Worm (Caenorhabditis elegans) whole organism, early embryonic: ENCODE measurements around the gene C47E8.4.

Experiments used
- B0310.2 ChIP-seq: sonication (generic microtip); optimal IDR thresholded peaks from 2 replicates; lab custom pipeline; 2016; ENCODE audit warnings: mild to moderate bottlenecking, missing genetic modification characterization, missing compliant biosample characterization
- F13C5.2 ChIP-seq: sonication (generic microtip); optimal IDR thresholded peaks from 2 replicates; lab custom pipeline; 2017; ENCODE audit warnings: mild to moderate bottlenecking, missing genetic modification characterization, inconsistent platforms, missing compliant biosample characterization
- aly-1 ChIP-seq: sonication (generic microtip); optimal IDR thresholded peaks from 2 replicates; lab custom pipeline; 2016; ENCODE audit warnings: missing genetic modification characterization, missing compliant biosample characterization
- ama-1 ChIP-seq: fragments of 150-350 bp; optimal IDR thresholded peaks from 2 replicates; lab custom pipeline; 2014
- ceh-13 ChIP-seq: fragments of 200-800 bp; sonication (Bioruptor generic); optimal IDR thresholded peaks from 2 replicates; lab custom pipeline; 2018; ENCODE audit warnings: mild to moderate bottlenecking, missing genetic modification characterization, missing compliant biosample characterization
- ceh-36 ChIP-seq: sonication (generic microtip); optimal IDR thresholded peaks from 2 replicates; lab custom pipeline; 2016; ENCODE audit warnings: missing genetic modification characterization, inconsistent platforms, missing compliant biosample characterization
- ets-7 ChIP-seq: sonication (generic microtip); optimal IDR thresholded peaks from 2 replicates; lab custom pipeline; 2016; ENCODE audit warnings: missing genotype, missing genetic modification characterization, missing compliant biosample characterization
- flt-1 ChIP-seq: fragments of 200-800 bp; sonication (Bioruptor generic); IDR thresholded peaks from 2 replicates; pipeline ENCODE4 v1.3.6; 2022; ENCODE audit warnings: missing genetic modification characterization, missing compliant biosample characterization
- hmbx-1 ChIP-seq: sonication (generic microtip); optimal IDR thresholded peaks from 2 replicates; lab custom pipeline; 2016; ENCODE audit warnings: mild to moderate bottlenecking, missing genetic modification characterization, missing compliant biosample characterization
- hmg-4 ChIP-seq: fragments of 200-800 bp; sonication (Bioruptor generic); optimal IDR thresholded peaks from 2 replicates; lab custom pipeline; 2018; ENCODE audit warnings: mild to moderate bottlenecking, missing genetic modification characterization, missing compliant biosample characterization
- hnd-1 ChIP-seq: sonication (generic microtip); optimal IDR thresholded peaks from 2 replicates; lab custom pipeline; 2016; ENCODE audit warnings: missing genetic modification characterization, missing compliant biosample characterization
- pes-1 ChIP-seq: fragments of 200-800 bp; sonication (Bioruptor generic); IDR thresholded peaks from 2 replicates; pipeline ENCODE4 v1.3.6; 2022; ENCODE audit warnings: missing genetic modification reagents, missing genetic modification characterization, missing compliant biosample characterization
- scrt-1 ChIP-seq: fragments of 200-800 bp; sonication (Bioruptor generic); IDR thresholded peaks from 2 replicates; pipeline ENCODE4 v1.3.6; 2022; ENCODE audit warnings: missing genetic modification characterization, missing compliant biosample characterization
- sea-1 ChIP-seq: fragments of 200-800 bp; sonication (Bioruptor generic); conservative IDR thresholded peaks from 2 replicates; pipeline ENCODE4 v1.3.6; 2022; ENCODE audit warnings: missing genetic modification characterization, missing compliant biosample characterization
- tbx-11 ChIP-seq: fragments of 200-800 bp; sonication (Bioruptor generic); IDR thresholded peaks from 2 replicates; pipeline ENCODE4 v1.3.6; 2022; ENCODE audit warnings: missing genetic modification characterization, missing compliant biosample characterization
- tbx-37 ChIP-seq: fragments of 200-800 bp; sonication (Bioruptor generic); conservative IDR thresholded peaks from 2 replicates; pipeline ENCODE4 v1.3.6; 2022; ENCODE audit warnings: missing genetic modification reagents, missing genetic modification characterization, missing compliant biosample characterization
- tra-4 ChIP-seq: sonication (generic microtip); optimal IDR thresholded peaks from 2 replicates; lab custom pipeline; 2017; ENCODE audit warnings: missing genetic modification characterization, missing compliant biosample characterization

C47E8.4 gene

ce11 chrV:14698005-14698404 lies 12.7 kb upstream of the C47E8.4 start:
- TF ChIP-seq sea-1 (no peak), ceh-36 (no peak), hmg-4 (GFP tag; lab: Kevin White, UChicago) (no peak), ceh-13 (no peak), F13C5.2 (no peak), B0310.2 (tag; lab: Kevin White, UChicago) (no peak), tbx-11 (GFP tag; lab: Robert Waterston, UW) (no peak), tbx-37 (GFP tag; lab: Robert Waterston, UW) (no peak), hnd-1 (no peak), flt-1 (GFP tag; lab: Robert Waterston, UW) (no peak), pes-1 (GFP tag; lab: Robert Waterston, UW) (no peak), scrt-1 (GFP tag; lab: Robert Waterston, UW) (no peak), aly-1 (tag; lab: Kevin White, UChicago) (no peak)

- TF ChIP-seq tbx-11 (GFP tag; lab: Robert Waterston, UW) (0 out of 2 replicates have a peak, but pooled peaks have one; percentile 12), pes-1 (GFP tag; lab: Robert Waterston, UW) (no peak; the same call in 1 of the 2 replicates), tbx-37 (GFP tag; lab: Robert Waterston, UW) (0 out of 2 replicates have a peak, but pooled peaks have one; percentile 4), F13C5.2 (peak; percentile 79), hmg-4 (GFP tag; lab: Kevin White, UChicago) (peak; percentile 91), ets-7 (tag; lab: Kevin White, UChicago) (peak; percentile 45), ama-1 (no peak), aly-1 (tag; lab: Kevin White, UChicago) (peak; percentile 87)
These were observed 11.5 kb upstream of the C47E8.4 start, which contains the start of gene unc-112 for ce11 chrV:14696604-14697307. unc-112 (minus strand) TSS chrV:14696654.

ce11 chrV:14695713-14696112 lies 10.4 kb upstream of the C47E8.4 start:
- TF ChIP-seq ceh-36, result no peak
- TF ChIP-seq ama-1, result no peak
- TF ChIP-seq tra-4 (tag; lab: Kevin White, UChicago), result no peak
- no peak for TF ChIP-seq tbx-11 (GFP tag; lab: Robert Waterston, UW)
- TF ChIP-seq sea-1, result no peak
- TF ChIP-seq hmbx-1 (tag; lab: Kevin White, UChicago), result no peak
- TF ChIP-seq scrt-1 (GFP tag; lab: Robert Waterston, UW), result no peak
- no peak for TF ChIP-seq aly-1 (tag; lab: Kevin White, UChicago)
- no peak for TF ChIP-seq pes-1 (GFP tag; lab: Robert Waterston, UW)
- no peak for TF ChIP-seq hmg-4 (GFP tag; lab: Kevin White, UChicago)
- no peak for TF ChIP-seq hnd-1
- TF ChIP-seq tbx-37 (GFP tag; lab: Robert Waterston, UW), result no peak
- no peak for TF ChIP-seq ets-7 (tag; lab: Kevin White, UChicago)
- TF ChIP-seq F13C5.2, result no peak

DNA sequence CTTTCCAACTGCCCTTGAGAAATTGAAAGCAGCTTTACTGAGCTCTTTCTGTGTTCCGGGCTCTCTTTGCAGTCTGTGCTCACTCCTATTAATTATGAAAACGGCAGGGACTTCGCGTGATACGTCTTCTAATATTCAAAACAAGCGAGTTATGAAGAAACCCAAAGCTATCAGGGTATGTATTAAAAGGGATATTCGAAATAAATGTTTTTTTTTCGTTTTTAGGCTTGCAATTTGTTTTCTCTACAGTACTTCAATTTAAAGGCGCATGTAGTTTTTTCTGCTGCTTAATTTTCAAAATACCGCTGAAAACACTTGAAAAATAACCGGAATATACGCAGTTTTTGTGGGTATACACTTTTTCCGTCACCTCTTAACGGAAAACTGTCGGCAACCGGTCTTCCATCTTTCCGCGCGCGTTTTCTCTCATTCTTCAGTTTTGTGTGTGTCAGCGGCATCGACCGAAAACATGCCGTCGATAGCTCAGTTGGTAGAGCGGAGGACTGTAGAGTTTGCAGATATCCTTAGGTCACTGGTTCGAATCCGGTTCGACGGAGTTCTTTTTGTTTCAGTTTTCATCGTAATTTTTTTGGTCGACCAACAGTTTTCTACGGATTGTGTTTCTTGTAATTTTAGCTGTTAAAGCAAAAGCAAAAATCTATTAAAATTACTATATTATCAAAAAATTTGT lies 3.9 kb upstream of the C47E8.4 start, which contains the start of gene gasr-8:
TSS of gene gasr-8 (plus strand) at position 51 of the 691 bp plus-strand sequence.
- no peak for TF ChIP-seq ets-7 (tag; lab: Kevin White, UChicago)
- TF ChIP-seq F13C5.2, result no peak
- peak; percentile 26 for TF ChIP-seq hmg-4 (GFP tag; lab: Kevin White, UChicago)
- no peak for TF ChIP-seq ceh-36
- TF ChIP-seq sea-1, result peak; percentile 79
- TF ChIP-seq tra-4 (tag; lab: Kevin White, UChicago), result peak; percentile 40
- peak; percentile 58 for TF ChIP-seq ceh-13
- TF ChIP-seq flt-1 (GFP tag; lab: Robert Waterston, UW), result peak; percentile 84
- peak; percentile 32 for TF ChIP-seq hnd-1
- no peak for TF ChIP-seq hmbx-1 (tag; lab: Kevin White, UChicago)
- peak; percentile 73; the same call in 1 of the 2 replicates for TF ChIP-seq tbx-11 (GFP tag; lab: Robert Waterston, UW)
- peak; percentile 64 for TF ChIP-seq tbx-37 (GFP tag; lab: Robert Waterston, UW)
- no peak for TF ChIP-seq ama-1
- peak; percentile 57 for TF ChIP-seq aly-1 (tag; lab: Kevin White, UChicago)
- peak; percentile 84 for TF ChIP-seq pes-1 (GFP tag; lab: Robert Waterston, UW)
- peak; percentile 43 for TF ChIP-seq B0310.2 (tag; lab: Kevin White, UChicago)
- 0 out of 2 replicates have a peak, but pooled peaks have one; percentile 72 for TF ChIP-seq scrt-1 (GFP tag; lab: Robert Waterston, UW)

DNA sequence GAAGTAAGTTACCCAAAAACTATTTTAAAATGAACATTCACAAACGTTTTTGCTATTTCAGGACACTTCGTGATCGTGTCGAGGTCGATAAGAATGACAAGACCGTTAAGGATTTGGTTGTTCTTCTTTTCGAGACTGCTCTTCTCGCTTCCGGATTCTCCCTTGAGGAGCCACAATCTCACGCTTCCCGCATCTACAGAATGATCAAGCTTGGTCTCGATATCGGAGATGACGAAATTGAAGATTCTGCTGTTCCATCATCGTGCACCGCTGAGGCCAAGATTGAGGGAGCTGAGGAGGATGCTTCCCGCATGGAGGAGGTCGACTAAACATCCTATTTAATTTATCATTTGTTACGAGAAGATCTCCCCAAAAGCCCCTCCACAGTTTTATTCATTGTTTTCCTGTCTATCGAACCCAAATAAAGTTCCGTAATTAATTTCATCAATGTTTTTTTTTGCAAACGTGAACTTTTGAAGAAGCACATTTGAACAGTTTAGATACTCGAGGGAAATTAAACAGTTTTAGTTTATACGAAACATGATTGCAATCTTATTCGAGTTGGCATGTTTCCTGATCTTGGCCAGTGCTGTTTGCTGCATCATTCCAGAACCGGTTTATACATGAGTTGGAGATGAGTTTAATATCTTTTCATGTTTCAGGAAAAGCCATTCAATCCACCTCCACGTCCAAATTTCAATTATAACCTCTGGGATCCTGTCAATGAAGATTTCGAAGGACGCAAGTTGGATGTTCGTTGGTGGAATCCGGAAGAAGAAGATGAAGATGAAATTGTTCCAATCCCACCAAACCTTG lies 3.0 kb upstream of the C47E8.4 start, which contains the start of gene C47E8.11:
TSS of gene C47E8.11 (plus strand) at position 520 of the 816 bp plus-strand sequence.
- no peak for TF ChIP-seq ceh-13
- peak; percentile 58 for TF ChIP-seq ama-1
- TF ChIP-seq ets-7 (tag; lab: Kevin White, UChicago), result peak; percentile 30

DNA sequence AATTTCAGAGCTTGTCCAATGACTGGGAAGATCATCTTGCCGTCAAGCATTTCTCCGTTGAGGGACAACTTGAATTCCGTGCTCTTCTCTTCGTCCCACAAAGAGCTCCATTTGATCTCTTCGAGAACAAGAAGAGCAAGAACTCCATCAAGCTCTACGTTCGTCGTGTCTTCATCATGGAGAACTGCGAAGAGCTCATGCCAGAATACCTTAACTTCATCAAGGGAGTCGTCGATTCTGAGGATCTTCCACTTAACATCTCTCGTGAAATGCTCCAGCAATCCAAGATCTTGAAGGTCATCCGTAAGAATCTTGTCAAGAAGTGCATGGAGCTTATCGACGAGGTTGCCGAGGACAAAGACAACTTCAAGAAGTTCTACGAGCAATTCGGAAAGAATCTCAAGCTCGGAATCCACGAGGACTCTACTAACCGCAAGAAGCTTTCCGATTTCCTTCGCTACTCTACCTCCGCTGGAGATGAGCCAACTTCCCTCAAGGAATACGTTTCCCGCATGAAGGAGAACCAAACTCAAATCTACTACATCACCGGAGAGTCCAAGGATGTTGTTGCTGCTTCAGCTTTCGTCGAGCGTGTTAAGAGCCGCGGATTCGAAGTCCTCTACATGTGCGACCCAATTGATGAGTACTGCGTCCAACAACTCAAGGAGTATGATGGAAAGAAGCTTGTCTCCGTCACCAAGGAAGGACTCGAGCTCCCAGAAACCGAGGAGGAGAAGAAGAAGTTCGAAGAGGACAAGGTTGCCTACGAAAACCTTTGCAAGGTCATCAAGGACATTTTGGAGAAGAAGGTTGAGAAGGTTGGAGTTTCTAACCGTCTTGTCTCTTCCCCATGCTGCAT lies 2.0 kb upstream of the C47E8.4 start:
- TF ChIP-seq hnd-1, result no peak
- TF ChIP-seq tra-4 (tag; lab: Kevin White, UChicago), result no peak
- no peak for TF ChIP-seq ama-1
- peak; percentile 26; the same call in 1 of the 2 replicates for TF ChIP-seq flt-1 (GFP tag; lab: Robert Waterston, UW)
- TF ChIP-seq F13C5.2, result no peak
- no peak for TF ChIP-seq tbx-37 (GFP tag; lab: Robert Waterston, UW)
- TF ChIP-seq ets-7 (tag; lab: Kevin White, UChicago), result no peak
- TF ChIP-seq sea-1, result no peak
- TF ChIP-seq scrt-1 (GFP tag; lab: Robert Waterston, UW), result 0 out of 2 replicates have a peak, but pooled peaks have one; percentile 41
- no peak for TF ChIP-seq tbx-11 (GFP tag; lab: Robert Waterston, UW)
- TF ChIP-seq hmbx-1 (tag; lab: Kevin White, UChicago), result no peak
- TF ChIP-seq ceh-13, result no peak
- TF ChIP-seq B0310.2 (tag; lab: Kevin White, UChicago), result no peak
- TF ChIP-seq ceh-36, result no peak
- TF ChIP-seq pes-1 (GFP tag; lab: Robert Waterston, UW), result no peak
- no peak for TF ChIP-seq aly-1 (tag; lab: Kevin White, UChicago)
- no peak for TF ChIP-seq hmg-4 (GFP tag; lab: Kevin White, UChicago)
